Fruit fly (Drosophila melanogaster): Measurements from ENCODE around the gene barr.

DNA sequence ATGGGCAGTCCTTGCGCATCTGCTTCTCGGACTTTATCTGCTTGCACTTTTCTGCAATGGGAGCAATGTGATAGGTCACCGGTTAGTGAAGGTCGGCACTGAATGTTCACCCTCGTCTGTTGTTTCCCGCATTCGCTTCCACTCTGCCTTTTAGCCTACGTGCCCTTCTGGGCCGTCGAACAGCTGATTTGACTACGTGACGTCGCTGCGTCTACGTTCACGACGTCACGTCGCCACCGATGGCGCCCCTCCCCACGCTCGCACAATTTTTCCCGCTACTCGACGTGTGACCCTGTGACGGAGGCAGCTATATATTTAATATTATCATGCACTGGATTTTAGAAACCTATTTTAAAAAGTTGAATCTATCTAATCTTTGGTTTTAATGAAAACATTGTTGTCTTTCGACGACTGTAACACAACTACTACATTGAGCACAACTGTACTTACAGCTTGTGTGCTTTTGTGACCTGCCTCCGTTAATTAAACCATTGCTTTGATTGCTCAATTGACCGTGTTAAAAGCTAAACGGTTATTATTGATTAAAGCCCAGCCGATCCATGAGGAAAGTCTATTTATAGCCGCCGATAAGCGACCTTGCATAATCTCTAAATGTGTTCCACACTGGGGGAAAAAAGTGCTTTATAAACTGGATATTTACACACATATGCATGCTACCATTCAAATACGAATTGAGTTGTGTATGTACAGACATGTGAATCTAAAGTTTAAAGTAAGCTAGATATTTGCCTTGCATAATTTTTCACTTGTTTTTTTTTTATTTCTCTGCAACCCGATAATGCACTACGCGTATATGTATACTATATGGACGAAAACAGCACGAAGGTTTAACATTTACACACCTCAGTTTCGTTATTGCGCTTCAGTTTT, 22.0 kb upstream of the barr start:
- TF ChIP-seq CG8478 (optimal IDR thresholded peaks at IDR 0.05) (no peak), CTCF (optimal IDR thresholded peaks at IDR 0.05) (no peak)
